Worm (Caenorhabditis elegans) whole organism, young adult: ENCODE measurements around the gene ensh-1.
A peak's percentile ranks its signal among the peaks of the same experiment; 100 is the strongest.

Experiments
- B0261.1 ChIP-seq: sonication (generic microtip); optimal IDR thresholded peaks from 2 replicates; lab custom pipeline; 2016; ENCODE audit warnings: mild to moderate bottlenecking, missing genetic modification characterization, moderate library complexity, missing compliant biosample characterization
- F10E7.11 ChIP-seq: sonication (generic microtip); optimal IDR thresholded peaks from 2 replicates; lab custom pipeline; 2017; ENCODE audit warnings: mild to moderate bottlenecking, missing genetic modification characterization, moderate library complexity, missing compliant biosample characterization
- F23B12.7 ChIP-seq: sonication (generic microtip); optimal IDR thresholded peaks from 2 replicates; lab custom pipeline; 2017; ENCODE audit warnings: missing genetic modification characterization, mild to moderate bottlenecking, missing compliant biosample characterization, antibody characterized with exemption, moderate library complexity; ENCODE audit not compliant: insufficient read depth
- F33H1.4 ChIP-seq: fragments of 200-800 bp; sonication (Bioruptor generic); IDR thresholded peaks from 2 replicates; pipeline ENCODE4 v1.3.6; 2022; ENCODE audit warnings: missing genetic modification reagents, missing genetic modification characterization, missing compliant biosample characterization
- K11D2.4 ChIP-seq: fragments of 200-800 bp; sonication (Bioruptor generic); IDR thresholded peaks from 2 replicates; pipeline ENCODE4 v1.3.6; 2022; ENCODE audit warnings: missing genetic modification reagents, missing genetic modification characterization, missing compliant biosample characterization
- K12H6.12 ChIP-seq: fragments of 200-800 bp; sonication (Bioruptor generic); optimal IDR thresholded peaks from 2 replicates; lab custom pipeline; 2018; ENCODE audit warnings: mild to moderate bottlenecking, missing genetic modification characterization, missing compliant biosample characterization
- Y56A3A.18 ChIP-seq: fragments of 200-800 bp; sonication (Bioruptor generic); IDR thresholded peaks from 2 replicates; pipeline ENCODE4 v1.3.6; 2022; ENCODE audit warnings: missing genetic modification reagents, missing genetic modification characterization, missing compliant biosample characterization
- ZK185.1 ChIP-seq: sonication (generic microtip); optimal IDR thresholded peaks from 2 replicates; lab custom pipeline; 2016; ENCODE audit warnings: mild to moderate bottlenecking, missing genetic modification characterization, missing compliant biosample characterization; ENCODE audit not compliant: poor library complexity, severe bottlenecking
- atf-7 ChIP-seq: sonication (generic microtip); optimal IDR thresholded peaks from 2 replicates; lab custom pipeline; 2017; ENCODE audit warnings: mild to moderate bottlenecking, missing genetic modification characterization, missing compliant biosample characterization
- cebp-1 ChIP-seq, 2 experiments: fragments of 200-800 bp in 1 of 2; sonication (Bioruptor generic) in 1 of 2; sonication (generic microtip) in 1 of 2; IDR thresholded peaks in 1 of 2; optimal IDR thresholded peaks in 1 of 2; 2 replicates each; pipeline versions ENCODE4 v1.3.6 to Lab custom; 2017 to 2022; ENCODE audit warnings: missing compliant biosample characterization in 2 of 2, missing genetic modification characterization in 2 of 2, mild to moderate bottlenecking in 1 of 2, missing genetic modification reagents in 1 of 2, moderate library complexity in 1 of 2
- ceh-79 ChIP-seq: sonication (generic microtip); optimal IDR thresholded peaks from 2 replicates; lab custom pipeline; 2017; ENCODE audit warnings: mild to moderate bottlenecking, missing genetic modification characterization, missing compliant biosample characterization
- die-1 ChIP-seq: sonication (generic microtip); optimal IDR thresholded peaks from 2 replicates; lab custom pipeline; 2016; ENCODE audit warnings: missing genotype, mild to moderate bottlenecking, missing genetic modification characterization, missing compliant biosample characterization
- fkh-3 ChIP-seq: sonication (generic microtip); optimal IDR thresholded peaks from 2 replicates; lab custom pipeline; 2016; ENCODE audit warnings: mild to moderate bottlenecking, missing genetic modification characterization, missing compliant biosample characterization
- him-1 ChIP-seq: sonication (generic microtip); optimal IDR thresholded peaks from 2 replicates; lab custom pipeline; 2016; ENCODE audit warnings: missing genotype, missing genetic modification reagents, missing genetic modification characterization, missing compliant biosample characterization
- hlh-12 ChIP-seq: sonication (generic microtip); optimal IDR thresholded peaks from 2 replicates; lab custom pipeline; 2016; ENCODE audit warnings: missing genetic modification characterization, missing compliant biosample characterization
- hmg-1.2 ChIP-seq: fragments of 200-800 bp; sonication (Bioruptor generic); IDR thresholded peaks from 2 replicates; pipeline ENCODE4 v1.3.6; 2022; ENCODE audit warnings: missing genetic modification reagents, missing genetic modification characterization, missing compliant biosample characterization
- hmg-20 ChIP-seq: fragments of 200-800 bp; sonication (Bioruptor generic); IDR thresholded peaks from 2 replicates; pipeline ENCODE4 v1.3.6; 2022; ENCODE audit warnings: missing genetic modification reagents, missing genetic modification characterization, missing compliant biosample characterization
- lag-1 ChIP-seq: fragments of 200-800 bp; sonication (Bioruptor generic); IDR thresholded peaks from 2 replicates; pipeline ENCODE4 v1.3.6; 2022; ENCODE audit warnings: missing genetic modification reagents, missing genetic modification characterization, missing compliant biosample characterization
- lin-26 ChIP-seq: fragments of 200-800 bp; sonication (Bioruptor generic); IDR thresholded peaks from 2 replicates; pipeline ENCODE4 v1.3.6; 2022; ENCODE audit warnings: missing genetic modification reagents, missing genetic modification characterization, missing compliant biosample characterization
- lin-35 ChIP-seq, 3 experiments: fragments of 150-350 bp in 2 of 3; sonication (generic microtip) in 1 of 3; optimal IDR thresholded peaks; 2 replicates each; lab custom pipeline; 2014 to 2018; ENCODE audit warnings: missing biosample characterization in 3 of 3, missing genetic modification characterization in 3 of 3, missing genetic modification reagents in 3 of 3
- lir-1 ChIP-seq: fragments of 200-800 bp; sonication (Bioruptor generic); conservative IDR thresholded peaks from 2 replicates; pipeline ENCODE4 v1.3.6; 2022; ENCODE audit warnings: missing genetic modification reagents, missing genetic modification characterization, missing compliant biosample characterization
- lsl-1 ChIP-seq: fragments of 200-800 bp; sonication (Bioruptor generic); optimal IDR thresholded peaks from 2 replicates; lab custom pipeline; 2018; ENCODE audit warnings: mild to moderate bottlenecking, missing genetic modification characterization, moderate library complexity, missing compliant biosample characterization
- lsy-27 ChIP-seq: sonication (generic microtip); optimal IDR thresholded peaks from 2 replicates; lab custom pipeline; 2017; ENCODE audit warnings: missing genetic modification characterization, mild to moderate bottlenecking, missing compliant biosample characterization, antibody characterized with exemption, missing genotype, borderline replicate concordance; ENCODE audit not compliant: insufficient read depth
- madf-10 ChIP-seq: sonication (generic microtip); optimal IDR thresholded peaks from 2 replicates; lab custom pipeline; 2016; ENCODE audit warnings: mild to moderate bottlenecking, missing genetic modification characterization, missing compliant biosample characterization
- madf-8 ChIP-seq: fragments of 200-800 bp; sonication (Bioruptor generic); conservative IDR thresholded peaks from 2 replicates; pipeline ENCODE4 v1.3.6; 2022; ENCODE audit warnings: missing genetic modification reagents, missing genetic modification characterization, missing compliant biosample characterization
- mes-4 ChIP-seq: sonication (generic microtip); optimal IDR thresholded peaks from 2 replicates; lab custom pipeline; 2016; ENCODE audit warnings: missing genotype, missing genetic modification characterization, missing compliant biosample characterization
- nhr-120 ChIP-seq: fragments of 200-800 bp; sonication (Bioruptor generic); IDR thresholded peaks from 2 replicates; pipeline ENCODE4 v1.3.6; 2022; ENCODE audit warnings: missing genetic modification characterization, missing compliant biosample characterization
- nhr-27 ChIP-seq: fragments of 200-800 bp; sonication (Bioruptor generic); optimal IDR thresholded peaks from 2 replicates; lab custom pipeline; 2018; ENCODE audit warnings: mild to moderate bottlenecking, missing genetic modification characterization, moderate library complexity, missing compliant biosample characterization
- nhr-90 ChIP-seq: sonication (generic microtip); optimal IDR thresholded peaks from 2 replicates; lab custom pipeline; 2016; ENCODE audit warnings: missing genotype, mild to moderate bottlenecking, missing genetic modification characterization, missing compliant biosample characterization
- pbrm-1 ChIP-seq: fragments of 200-800 bp; sonication (Bioruptor generic); IDR thresholded peaks from 2 replicates; pipeline ENCODE4 v1.3.6; 2022; ENCODE audit warnings: missing genetic modification reagents, missing genetic modification characterization, missing compliant biosample characterization
- pha-4 ChIP-seq: fragments of 150-350 bp; sonication (generic microtip); optimal IDR thresholded peaks from 2 replicates; lab custom pipeline; 2014; ENCODE audit warnings: missing biosample characterization, missing genetic modification reagents, missing genetic modification characterization
- rcor-1 ChIP-seq: fragments of 200-800 bp; sonication (Bioruptor generic); IDR thresholded peaks from 2 replicates; pipeline ENCODE4 v1.3.6; 2022; ENCODE audit warnings: missing genetic modification reagents, missing genetic modification characterization, missing compliant biosample characterization
- rpc-1 ChIP-seq, 2 experiments: fragments of 150-350 bp in 1 of 2; sonication (generic microtip) in 1 of 2; optimal IDR thresholded peaks; 2 replicates each; lab custom pipeline; 2014 to 2018; ENCODE audit warnings: missing biosample characterization in 1 of 2, missing genetic modification characterization in 1 of 2, missing genetic modification reagents in 1 of 2, missing genotype in 1 of 2
- snpc-1.1 ChIP-seq: sonication (generic microtip); optimal IDR thresholded peaks from 2 replicates; lab custom pipeline; 2017; ENCODE audit warnings: missing genetic modification characterization, mild to moderate bottlenecking, missing compliant biosample characterization, antibody characterized with exemption, moderate library complexity, missing genotype, missing genetic modification reagents; ENCODE audit not compliant: insufficient read depth
- snpc-1.3 ChIP-seq: sonication (generic microtip); optimal IDR thresholded peaks from 2 replicates; lab custom pipeline; 2017; ENCODE audit warnings: missing genetic modification characterization, mild to moderate bottlenecking, missing compliant biosample characterization, antibody characterized with exemption, moderate library complexity, missing genotype, missing genetic modification reagents; ENCODE audit not compliant: insufficient read depth
- snpc-4 ChIP-seq, 5 experiments: fragments of 150-350 bp in 1 of 5; sonication (generic microtip) in 4 of 5; optimal IDR thresholded peaks; 2 replicates each; lab custom pipeline; 2014 to 2018; ENCODE audit warnings: missing genetic modification characterization in 5 of 5, missing biosample characterization in 3 of 5, antibody characterized with exemption in 2 of 5, mild to moderate bottlenecking in 2 of 5, missing compliant biosample characterization in 2 of 5, missing genotype in 2 of 5, moderate library complexity in 2 of 5, missing genetic modification reagents in 1 of 5
- tbp1 ChIP-seq: fragments of 200-800 bp; sonication (Bioruptor generic); optimal IDR thresholded peaks from 2 replicates; lab custom pipeline; 2018; ENCODE audit warnings: mild to moderate bottlenecking, missing genetic modification characterization, missing compliant biosample characterization
- tbx-9 ChIP-seq: sonication (generic microtip); optimal IDR thresholded peaks from 2 replicates; lab custom pipeline; 2016; ENCODE audit warnings: borderline replicate concordance, missing genetic modification characterization, inconsistent platforms, missing compliant biosample characterization
- tlf-1 ChIP-seq: fragments of 200-800 bp; sonication (Bioruptor generic); optimal IDR thresholded peaks from 2 replicates; lab custom pipeline; 2018; ENCODE audit warnings: mild to moderate bottlenecking, missing genetic modification characterization, missing compliant biosample characterization
- xnd-1 ChIP-seq: sonication (generic microtip); optimal IDR thresholded peaks from 2 replicates; lab custom pipeline; 2016; ENCODE audit warnings: missing genotype, missing genetic modification reagents, missing genetic modification characterization, missing compliant biosample characterization
- zim-3 ChIP-seq: sonication (generic microtip); optimal IDR thresholded peaks from 2 replicates; lab custom pipeline; 2017; ENCODE audit warnings: mild to moderate bottlenecking, missing genetic modification characterization, moderate library complexity, missing compliant biosample characterization
- ztf-18 ChIP-seq: sonication (generic microtip); optimal IDR thresholded peaks from 2 replicates; lab custom pipeline; 2016; ENCODE audit warnings: missing genotype, mild to moderate bottlenecking, missing genetic modification characterization, missing compliant biosample characterization
- ztf-26 ChIP-seq: sonication (generic microtip); optimal IDR thresholded peaks from 2 replicates; lab custom pipeline; 2017; ENCODE audit warnings: missing genetic modification characterization, missing compliant biosample characterization

The ensh-1 gene

DNA sequence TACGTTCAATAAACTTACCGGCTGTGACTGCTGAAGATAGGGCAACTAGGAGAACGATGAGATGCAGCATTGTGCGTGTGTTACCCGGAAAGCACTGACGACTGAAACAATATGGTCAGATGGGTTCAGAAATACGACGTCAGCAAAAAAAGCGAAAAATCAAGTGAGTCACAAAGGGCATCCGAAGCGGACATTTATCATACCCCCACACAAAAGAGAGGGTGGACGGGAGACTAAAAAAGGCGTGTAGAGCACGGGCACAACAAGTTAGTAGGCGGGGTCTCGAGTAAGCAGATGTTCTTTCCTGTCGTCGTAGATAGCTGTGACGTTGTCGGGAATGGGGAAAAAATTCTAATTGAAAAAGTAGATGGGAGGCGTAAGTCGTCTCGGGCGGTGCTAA, 14.1 kb downstream of the ensh-1 start, which contains the start of gene nlp-14:
Gene nlp-14, minus strand, starts transcription at position 101 of the 400 bp plus-strand sequence.
- TF ChIP-seq tbx-9 (tag; lab: Kevin White, UChicago) (no peak), nhr-120 (GFP tag; lab: Robert Waterston, UW) (no peak), nhr-27 (tag; lab: Kevin White, UChicago) (no peak), madf-8 (no peak), ceh-79 (tag; lab: Kevin White, UChicago) (no peak), lir-1 (GFP tag; lab: Robert Waterston, UW) (no peak), fkh-3 (tag; lab: Kevin White, UChicago) (no peak), hlh-12 (tag; lab: Kevin White, UChicago) (no peak), rcor-1 (no peak), F10E7.11 (no peak), pha-4 (no peak), lin-35 (GFP tag; optimal IDR thresholded peaks at IDR 0.05; lab: Kevin White, UChicago) (no peak), mes-4 (tag; lab: Kevin White, UChicago) (no peak), Y56A3A.18 (no peak), K11D2.4 (no peak)
- TF ChIP-seq, all 124 proteins: peak for 0

DNA sequence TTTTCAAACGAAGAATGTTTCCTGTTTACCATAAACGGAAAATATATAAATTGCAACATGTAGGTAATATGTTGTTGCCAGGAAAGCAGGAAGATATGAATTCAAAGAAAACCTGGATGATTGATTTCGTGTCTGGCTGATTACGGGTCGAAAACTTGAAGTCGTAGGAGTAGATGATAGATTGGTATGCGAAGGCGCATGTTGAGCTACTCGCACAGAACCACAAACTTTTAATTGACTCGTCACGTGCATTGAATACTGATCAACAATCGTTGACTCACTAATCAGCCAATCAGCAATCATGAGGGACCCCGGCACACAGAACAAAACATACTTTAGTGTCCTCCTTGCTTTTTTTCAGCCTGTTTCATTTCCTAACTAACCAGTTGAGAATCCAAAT, 16.0 kb downstream of the ensh-1 start:
- TF ChIP-seq K12H6.12 (tag; lab: Kevin White, UChicago) (no peak), F33H1.4 (no peak), Y56A3A.18 (no peak)

DNA sequence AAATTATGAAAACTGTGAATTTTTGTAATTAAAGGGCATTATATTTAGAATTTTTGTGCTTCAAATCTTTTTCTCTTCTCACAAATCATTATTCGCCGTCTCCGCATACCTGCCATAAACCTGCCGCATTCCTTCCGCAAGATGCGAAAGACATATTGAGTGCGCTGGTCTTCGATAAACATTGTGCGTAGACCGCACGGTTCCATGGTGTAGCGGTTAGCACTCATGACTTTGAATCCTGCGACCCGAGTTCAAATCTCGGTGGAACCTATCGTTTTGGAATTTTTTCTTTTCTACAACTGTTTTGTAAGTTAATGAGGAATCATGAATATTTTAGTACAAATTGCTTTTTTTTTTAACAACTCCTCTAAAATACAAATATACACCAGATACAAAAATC, 20.3 kb downstream of the ensh-1 start:
- TF ChIP-seq lag-1 (GFP tag; lab: Robert Waterston, UW) (no peak), atf-7 (tag; lab: Kevin White, UChicago) (no peak), snpc-1.1 (tag; lab: Kevin White, UChicago) (no peak), F23B12.7 (tag; lab: Kevin White, UChicago) (peak; percentile 4), lin-26 (GFP tag; lab: Robert Waterston, UW) (peak; percentile 90), tbp1 (GFP tag; lab: Kevin White, UChicago) (peak; percentile 91), rpc-1 (optimal IDR thresholded peaks at IDR 0.05; lab: Kevin White, UChicago) (peak; percentile 68), rpc-1 (tag; optimal IDR thresholded peaks at IDR 0.05; lab: Kevin White, UChicago) (peak; percentile 90), B0261.1 (tag; lab: Kevin White, UChicago) (peak; percentile 83), lsl-1 (GFP tag; lab: Kevin White, UChicago) (no peak), die-1 (tag; lab: Kevin White, UChicago) (peak; percentile 60), nhr-90 (tag; lab: Kevin White, UChicago) (peak; percentile 49), pbrm-1 (GFP tag; lab: Robert Waterston, UW) (peak; percentile 66), lsy-27 (tag; lab: Kevin White, UChicago) (no peak), ceh-79 (tag; lab: Kevin White, UChicago) (no peak), hmg-20 (GFP tag; lab: Robert Waterston, UW) (0 out of 2 replicates have a peak, but pooled peaks have one; percentile 26), xnd-1 (tag; lab: Kevin White, UChicago) (no peak), madf-10 (tag; lab: Kevin White, UChicago) (peak; percentile 27), zim-3 (tag; lab: Kevin White, UChicago) (no peak), ztf-18 (tag; lab: Kevin White, UChicago) (peak; percentile 40), ztf-26 (tag; lab: Kevin White, UChicago) (no peak), him-1 (tag; lab: Kevin White, UChicago) (peak; percentile 50), ZK185.1 (tag; lab: Kevin White, UChicago) (peak; percentile 3), snpc-1.3 (tag; lab: Kevin White, UChicago) (peak; percentile 27), hmg-1.2 (peak; percentile 58; the same call in 1 of the 2 replicates), tlf-1 (GFP tag; lab: Kevin White, UChicago) (peak; percentile 25), cebp-1 (GFP tag; IDR thresholded peaks at IDR 0.05; lab: Robert Waterston, UW) (0 out of 2 replicates have a peak, but pooled peaks have one; percentile 27), cebp-1 (tag; optimal IDR thresholded peaks at IDR 0.05; lab: Kevin White, UChicago) (no peak), snpc-4 (GFP tag; optimal IDR thresholded peaks at IDR 0.05; lab: Kevin White, UChicago) (peak; percentile 44), snpc-4 (tag; optimal IDR thresholded peaks at IDR 0.05; lab: Kevin White, UChicago) (no peak)
